Worm (Caenorhabditis elegans) whole organism, L1 larva: ENCODE results near the gene Y47D7A.17.

Experiments
- C16A3.4 ChIP-seq: fragments of 150-350 bp; optimal IDR thresholded peaks from 2 replicates; lab custom pipeline; 2014; ENCODE audit warnings: missing biosample characterization, missing genetic modification characterization
- aha-1 ChIP-seq: fragments of 150-350 bp; optimal IDR thresholded peaks from 2 replicates; lab custom pipeline; 2014; ENCODE audit warnings: missing biosample characterization, missing genetic modification characterization
- aly-2 ChIP-seq: fragments of 150-350 bp; optimal IDR thresholded peaks from 2 replicates; lab custom pipeline; 2014; ENCODE audit warnings: missing biosample characterization, missing genetic modification characterization
- ama-1 ChIP-seq: fragments of 150-350 bp; optimal IDR thresholded peaks from 2 replicates; lab custom pipeline; 2014
- ceh-8 ChIP-seq: fragments of 200-800 bp; sonication (Bioruptor generic); optimal IDR thresholded peaks from 2 replicates; lab custom pipeline; 2018; ENCODE audit warnings: mild to moderate bottlenecking, missing genetic modification characterization, moderate library complexity, missing compliant biosample characterization
- ces-1 ChIP-seq: fragments of 150-350 bp; optimal IDR thresholded peaks from 2 replicates; lab custom pipeline; 2014; ENCODE audit warnings: missing biosample characterization, missing genetic modification reagents, missing genetic modification characterization
- dpl-1 ChIP-seq, 3 experiments: fragments of 150-350 bp in 2 of 3; sonication (generic microtip) in 1 of 3; optimal IDR thresholded peaks; 2 replicates each; lab custom pipeline; 2014 to 2017; ENCODE audit warnings: missing biosample characterization in 3 of 3, missing genetic modification characterization in 3 of 3, missing genetic modification reagents in 3 of 3
- dsc-1 ChIP-seq: sonication (generic microtip); optimal IDR thresholded peaks from 2 replicates; lab custom pipeline; 2016; ENCODE audit warnings: mild to moderate bottlenecking, missing genetic modification characterization, missing compliant biosample characterization
- efl-1 ChIP-seq, 4 experiments: fragments of 150-350 bp; optimal IDR thresholded peaks in 3 of 4; peaks in 1 of 4; 1 replicate in 1 of 4; 2 replicates in 3 of 4; lab custom pipeline; 2014; ENCODE audit warnings: missing biosample characterization in 2 of 4, missing genetic modification characterization in 2 of 4, missing genetic modification reagents in 2 of 4
- efl-3 ChIP-seq: fragments of 200-800 bp; sonication (Bioruptor generic); optimal IDR thresholded peaks from 2 replicates; lab custom pipeline; 2018; ENCODE audit warnings: mild to moderate bottlenecking, missing genetic modification characterization, missing compliant biosample characterization
- egl-27 ChIP-seq, 2 experiments: fragments of 150-350 bp in 1 of 2; sonication (generic microtip); optimal IDR thresholded peaks; 3 replicates each; lab custom pipeline; 2017 to 2018; ENCODE audit warnings: missing biosample characterization in 2 of 2, missing genetic modification characterization in 2 of 2, missing genetic modification reagents in 2 of 2
- fkh-10 ChIP-seq: sonication (generic microtip); optimal IDR thresholded peaks from 2 replicates; lab custom pipeline; 2017; ENCODE audit warnings: missing biosample characterization, missing genetic modification reagents, missing genetic modification characterization
- fkh-8 ChIP-seq: sonication (generic microtip); optimal IDR thresholded peaks from 2 replicates; lab custom pipeline; 2016; ENCODE audit warnings: mild to moderate bottlenecking, missing genetic modification characterization, missing compliant biosample characterization
- fos-1 ChIP-seq: fragments of 150-350 bp; optimal IDR thresholded peaks from 2 replicates; lab custom pipeline; 2014; ENCODE audit warnings: missing biosample characterization, missing genetic modification characterization
- grh-1 ChIP-seq: fragments of 200-800 bp; sonication (Bioruptor generic); IDR thresholded peaks from 2 replicates; pipeline ENCODE4 v1.3.6; 2022; ENCODE audit warnings: missing genetic modification reagents, missing genetic modification characterization, missing compliant biosample characterization
- hlh-17 ChIP-seq: fragments of 200-800 bp; sonication (Bioruptor generic); optimal IDR thresholded peaks from 2 replicates; lab custom pipeline; 2018; ENCODE audit warnings: missing genetic modification characterization, mild to moderate bottlenecking, missing compliant biosample characterization, moderate library complexity, borderline replicate concordance
- hlh-4 ChIP-seq: sonication (generic microtip); optimal IDR thresholded peaks from 2 replicates; lab custom pipeline; 2016; ENCODE audit warnings: mild to moderate bottlenecking, missing genetic modification characterization, missing compliant biosample characterization
- hpl-2 ChIP-seq: fragments of 150-350 bp; optimal IDR thresholded peaks from 2 replicates; lab custom pipeline; 2014; ENCODE audit warnings: missing biosample characterization, missing genetic modification reagents, missing genetic modification characterization
- isw-1 ChIP-seq: fragments of 200-800 bp; sonication (Bioruptor generic); IDR thresholded peaks from 2 replicates; pipeline ENCODE4 v1.3.6; 2022; ENCODE audit warnings: missing genetic modification characterization, missing compliant biosample characterization
- jun-1 ChIP-seq: fragments of 150-350 bp; optimal IDR thresholded peaks from 2 replicates; lab custom pipeline; 2014; ENCODE audit warnings: missing biosample characterization, missing genetic modification reagents, missing genetic modification characterization
- lin-13 ChIP-seq: fragments of 150-350 bp; optimal IDR thresholded peaks from 2 replicates; lab custom pipeline; 2014; ENCODE audit warnings: missing biosample characterization, missing genetic modification reagents, missing genetic modification characterization
- lin-14 ChIP-seq: fragments of 200-800 bp; sonication (Bioruptor generic); optimal IDR thresholded peaks from 2 replicates; lab custom pipeline; 2018; ENCODE audit warnings: mild to moderate bottlenecking, missing genetic modification characterization, moderate library complexity, missing compliant biosample characterization
- lin-15B ChIP-seq: fragments of 150-350 bp; sonication (generic microtip); optimal IDR thresholded peaks from 3 replicates; lab custom pipeline; 2014; ENCODE audit warnings: missing biosample characterization, missing genetic modification characterization
- lin-35 ChIP-seq, 2 experiments: fragments of 150-350 bp; optimal IDR thresholded peaks; 2 replicates each; lab custom pipeline; 2014; ENCODE audit warnings: missing biosample characterization in 2 of 2, missing genetic modification characterization in 2 of 2, missing genetic modification reagents in 2 of 2
- mab-9 ChIP-seq: fragments of 200-800 bp; sonication (Bioruptor generic); IDR thresholded peaks from 2 replicates; pipeline ENCODE4 v1.3.6; 2022; ENCODE audit warnings: missing genetic modification reagents, missing genetic modification characterization, missing compliant biosample characterization
- mdl-1 ChIP-seq, 2 experiments: fragments of 150-350 bp; optimal IDR thresholded peaks; 2 replicates each; lab custom pipeline; 2014 to 2017; ENCODE audit warnings: missing biosample characterization in 2 of 2, missing genetic modification characterization in 2 of 2, inconsistent platforms in 1 of 2
- nhr-11 ChIP-seq: fragments of 150-350 bp; optimal IDR thresholded peaks from 2 replicates; lab custom pipeline; 2014; ENCODE audit warnings: missing biosample characterization, missing genetic modification characterization
- nhr-237 ChIP-seq: fragments of 150-350 bp; optimal IDR thresholded peaks from 2 replicates; lab custom pipeline; 2014; ENCODE audit warnings: missing biosample characterization, missing genetic modification characterization
- nhr-28 ChIP-seq: fragments of 150-350 bp; optimal IDR thresholded peaks from 2 replicates; lab custom pipeline; 2014; ENCODE audit warnings: missing biosample characterization, missing genetic modification characterization
- nhr-47 ChIP-seq: sonication (generic microtip); optimal IDR thresholded peaks from 2 replicates; lab custom pipeline; 2016; ENCODE audit warnings: mild to moderate bottlenecking, missing genetic modification characterization, moderate library complexity, missing compliant biosample characterization
- nhr-85 ChIP-seq: sonication (generic microtip); peaks from one replicate; lab custom pipeline; 2016; ENCODE audit warnings: missing genetic modification characterization, inconsistent platforms, missing compliant biosample characterization
- pag-3 ChIP-seq: sonication (generic microtip); optimal IDR thresholded peaks from 2 replicates; lab custom pipeline; 2017; ENCODE audit warnings: missing genetic modification characterization, mild to moderate bottlenecking, missing compliant biosample characterization, antibody characterized with exemption, borderline replicate concordance; ENCODE audit not compliant: insufficient read depth
- snpc-4 ChIP-seq: fragments of 150-350 bp; optimal IDR thresholded peaks from 2 replicates; lab custom pipeline; 2014; ENCODE audit warnings: missing biosample characterization, missing genetic modification characterization
- snu-23 ChIP-seq: sonication (generic microtip); optimal IDR thresholded peaks from 2 replicates; lab custom pipeline; 2016; ENCODE audit warnings: missing genetic modification characterization, missing compliant biosample characterization
- sox-4 ChIP-seq: sonication (generic microtip); optimal IDR thresholded peaks from 2 replicates; lab custom pipeline; 2016; ENCODE audit warnings: missing genetic modification characterization, missing compliant biosample characterization
- sptf-1 ChIP-seq: fragments of 150-350 bp; optimal IDR thresholded peaks from 2 replicates; lab custom pipeline; 2014; ENCODE audit warnings: missing biosample characterization, missing genetic modification characterization
- swsn-7 ChIP-seq: sonication (generic microtip); optimal IDR thresholded peaks from 2 replicates; lab custom pipeline; 2016; ENCODE audit warnings: missing genetic modification characterization, missing compliant biosample characterization
- tbx-2 ChIP-seq: sonication (generic microtip); optimal IDR thresholded peaks from 2 replicates; lab custom pipeline; 2016; ENCODE audit warnings: missing genetic modification characterization, missing compliant biosample characterization
- unc-130 ChIP-seq: fragments of 150-350 bp; optimal IDR thresholded peaks from 2 replicates; lab custom pipeline; 2017; ENCODE audit warnings: missing biosample characterization, missing genetic modification characterization, inconsistent platforms
- xbp-1 ChIP-seq: sonication (generic microtip); optimal IDR thresholded peaks from 2 replicates; lab custom pipeline; 2016; ENCODE audit warnings: missing genetic modification characterization, missing compliant biosample characterization
- zag-1 ChIP-seq: fragments of 150-350 bp; optimal IDR thresholded peaks from 2 replicates; lab custom pipeline; 2014; ENCODE audit warnings: missing biosample characterization, missing genetic modification characterization
- ztf-11 ChIP-seq, 2 experiments: sonication (generic microtip); optimal IDR thresholded peaks; 2 replicates each; lab custom pipeline; 2016 to 2017; ENCODE audit warnings: missing genetic modification characterization in 2 of 2, missing biosample characterization in 1 of 2, missing compliant biosample characterization in 1 of 2

The Y47D7A.17 gene

ce11 chrV:4377622-4378021 is 34.0 kb downstream of the Y47D7A.17 start, which contains the start of gene F32D1.8:
Gene F32D1.8, minus strand, starts transcription at chrV:4377722.
- TF ChIP-seq tbx-2 (no peak), pag-3 (no peak), hpl-2 (no peak), hlh-17 (GFP tag; lab: Kevin White, UChicago) (no peak)

- TF ChIP-seq ces-1 (no peak), nhr-237 (no peak), aha-1 (no peak), jun-1 (no peak)
Observed at ce11 chrV:4375807-4376564, 35.6 kb downstream of the Y47D7A.17 start, which contains the start of gene F32D1.7. Gene F32D1.7, minus strand, starts transcription at chrV:4376173.

ce11 chrV:4374625-4375024 is 37.0 kb downstream of the Y47D7A.17 start, which contains the start of gene neg-1:
Gene neg-1, minus strand, starts transcription at chrV:4374874.
- TF ChIP-seq aha-1 (no peak), hlh-4 (no peak), nhr-85 (tag; lab: Kevin White, UChicago) (no peak), ztf-11 (tag; optimal IDR thresholded peaks at IDR 0.05; lab: Kevin White, UChicago) (no peak), mab-9 (GFP tag; lab: Robert Waterston, UW) (no peak), C16A3.4 (no peak), ceh-8 (no peak), efl-3 (GFP tag; lab: Kevin White, UChicago) (no peak), ama-1 (lab: Kevin White, UChicago) (no peak), pag-3 (no peak), lin-14 (GFP tag; lab: Kevin White, UChicago) (no peak), fos-1 (tag; lab: Kevin White, UChicago) (no peak), egl-27 (tag; optimal IDR thresholded peaks at IDR 0.05; lab: Kevin White, UChicago) (no peak), nhr-28 (tag; lab: Kevin White, UChicago) (no peak), snu-23 (GFP tag; lab: Kevin White, UChicago) (no peak), lin-35 (GFP tag; optimal IDR thresholded peaks at IDR 0.05; lab: Kevin White, UChicago) (no peak), sptf-1 (tag; lab: Kevin White, UChicago) (no peak)

- TF ChIP-seq isw-1 (GFP tag; lab: Robert Waterston, UW) (no peak), dsc-1 (tag; lab: Kevin White, UChicago) (no peak), grh-1 (no peak), lin-13 (GFP tag; lab: Kevin White, UChicago) (no peak), mdl-1 (tag; optimal IDR thresholded peaks at IDR 0.05; lab: Kevin White, UChicago) (no peak)
- TF ChIP-seq, all 84 proteins: peak for 0
Observed at ce11 chrV:4373656-4374055, 38.0 kb downstream of the Y47D7A.17 start.

- TF ChIP-seq efl-1 (optimal IDR thresholded peaks at IDR 0.05; lab: Kevin White, UChicago) (no peak), efl-1 (GFP tag; optimal IDR thresholded peaks at IDR 0.05 in 1 of 2; lab: Kevin White, UChicago) (peak in 1 of 2 experiments; percentile 89), nhr-11 (tag; lab: Kevin White, UChicago) (no peak)
Observed at ce11 chrV:4372986-4373385, 38.6 kb downstream of the Y47D7A.17 start.

- TF ChIP-seq aly-2 (tag; lab: Kevin White, UChicago) (no peak), efl-3 (GFP tag; lab: Kevin White, UChicago) (no peak), hpl-2 (no peak), dpl-1 (GFP tag; optimal IDR thresholded peaks at IDR 0.05; lab: Kevin White, UChicago) (peak; percentile 64 to 78 (median 73)), lin-15B (tag; lab: Kevin White, UChicago) (peak; percentile 57), grh-1 (peak; percentile 67), xbp-1 (peak; percentile 73), fkh-10 (GFP tag; lab: Kevin White, UChicago) (no peak), nhr-85 (tag; lab: Kevin White, UChicago) (peak; percentile 82), snpc-4 (tag; lab: Kevin White, UChicago) (no peak), unc-130 (tag; lab: Kevin White, UChicago) (no peak), ama-1 (lab: Kevin White, UChicago) (no peak), fkh-8 (tag; lab: Kevin White, UChicago) (peak; percentile 1), nhr-47 (tag; lab: Kevin White, UChicago) (peak; percentile 80), sox-4 (no peak), aha-1 (no peak), swsn-7 (tag; lab: Kevin White, UChicago) (peak; percentile 77), zag-1 (tag; lab: Kevin White, UChicago) (no peak)
Observed at ce11 chrV:4371309-4371933, 40.2 kb downstream of the Y47D7A.17 start, which contains the start of the genes gmpr-1 and fipp-1. Gene gmpr-1, minus strand, starts transcription at chrV:4371383. Gene fipp-1, plus strand, starts transcription at chrV:4371807.
